Fruit fly (Drosophila melanogaster): ENCODE results near the gene CG33172.

DNA sequence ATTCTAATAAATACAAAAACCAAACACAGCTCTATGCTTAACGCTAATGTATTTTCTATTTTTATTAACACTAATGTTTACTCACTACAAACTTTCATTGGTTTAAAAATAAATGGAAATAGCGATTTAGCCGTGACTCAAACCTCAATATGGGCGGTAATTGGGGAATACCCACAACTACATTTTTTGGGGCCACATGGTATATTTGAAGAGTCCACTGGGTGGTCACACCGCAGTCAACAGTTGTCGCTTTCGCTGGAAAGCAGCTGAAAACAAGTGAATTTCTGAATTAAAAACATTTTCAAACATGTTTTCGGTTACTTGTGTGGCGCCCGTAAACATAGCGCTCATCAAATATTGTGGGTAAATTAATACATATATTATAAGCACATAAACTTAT lies 20.5 kb upstream of the CG33172 start, which contains the start of gene Mvd:
- TF ChIP-seq CTCF (optimal IDR thresholded peaks at IDR 0.05) (peak in 1 of 2 experiments; percentile 45), CG8478 (optimal IDR thresholded peaks at IDR 0.05) (no peak)

All from S2 (cell line).